Worm (Caenorhabditis elegans) whole organism, L1 larva: ENCODE data around the gene T26A5.2.

Experiments used
- C34B4.2 ChIP-seq: sonication (generic microtip); optimal IDR thresholded peaks from 2 replicates; lab custom pipeline; 2017; ENCODE audit warnings: mild to moderate bottlenecking, missing genetic modification characterization, missing compliant biosample characterization
- F16B12.6 ChIP-seq: fragments of 150-350 bp; optimal IDR thresholded peaks from 2 replicates; lab custom pipeline; 2014; ENCODE audit warnings: missing biosample characterization, missing genetic modification characterization
- alr-1 ChIP-seq: fragments of 200-800 bp; sonication (Bioruptor generic); optimal IDR thresholded peaks from 2 replicates; lab custom pipeline; 2018; ENCODE audit warnings: borderline replicate concordance, mild to moderate bottlenecking, missing genetic modification characterization, missing compliant biosample characterization
- aly-2 ChIP-seq: fragments of 150-350 bp; optimal IDR thresholded peaks from 2 replicates; lab custom pipeline; 2014; ENCODE audit warnings: missing biosample characterization, missing genetic modification characterization
- ama-1 ChIP-seq: fragments of 150-350 bp; optimal IDR thresholded peaks from 2 replicates; lab custom pipeline; 2014
- blmp-1 ChIP-seq: fragments of 150-350 bp; optimal IDR thresholded peaks from 2 replicates; lab custom pipeline; 2014; ENCODE audit warnings: missing biosample characterization, missing genetic modification characterization
- dpl-1 ChIP-seq, 3 experiments: fragments of 150-350 bp in 2 of 3; sonication (generic microtip) in 1 of 3; optimal IDR thresholded peaks; 2 replicates each; lab custom pipeline; 2014 to 2017; ENCODE audit warnings: missing biosample characterization in 3 of 3, missing genetic modification characterization in 3 of 3, missing genetic modification reagents in 3 of 3
- dsc-1 ChIP-seq: sonication (generic microtip); optimal IDR thresholded peaks from 2 replicates; lab custom pipeline; 2016; ENCODE audit warnings: mild to moderate bottlenecking, missing genetic modification characterization, missing compliant biosample characterization
- egl-27 ChIP-seq, 2 experiments: fragments of 150-350 bp in 1 of 2; sonication (generic microtip); optimal IDR thresholded peaks; 3 replicates each; lab custom pipeline; 2017 to 2018; ENCODE audit warnings: missing biosample characterization in 2 of 2, missing genetic modification characterization in 2 of 2, missing genetic modification reagents in 2 of 2
- elt-2 ChIP-seq: sonication (generic microtip); optimal IDR thresholded peaks from 2 replicates; lab custom pipeline; 2016; ENCODE audit warnings: missing genetic modification characterization, mild to moderate bottlenecking, inconsistent platforms, missing compliant biosample characterization, missing genetic modification reagents
- ets-5 ChIP-seq: fragments of 200-800 bp; sonication (Bioruptor generic); IDR thresholded peaks from 2 replicates; pipeline ENCODE4 v1.3.6; 2022; ENCODE audit warnings: missing genetic modification characterization, missing compliant biosample characterization
- fkh-10 ChIP-seq: sonication (generic microtip); optimal IDR thresholded peaks from 2 replicates; lab custom pipeline; 2017; ENCODE audit warnings: missing biosample characterization, missing genetic modification reagents, missing genetic modification characterization
- fkh-4 ChIP-seq: sonication (generic microtip); optimal IDR thresholded peaks from 2 replicates; lab custom pipeline; 2016; ENCODE audit warnings: missing compliant biosample characterization, missing genetic modification characterization, borderline replicate concordance
- fkh-8 ChIP-seq: sonication (generic microtip); optimal IDR thresholded peaks from 2 replicates; lab custom pipeline; 2016; ENCODE audit warnings: mild to moderate bottlenecking, missing genetic modification characterization, missing compliant biosample characterization
- hlh-4 ChIP-seq: sonication (generic microtip); optimal IDR thresholded peaks from 2 replicates; lab custom pipeline; 2016; ENCODE audit warnings: mild to moderate bottlenecking, missing genetic modification characterization, missing compliant biosample characterization
- hpl-2 ChIP-seq: fragments of 150-350 bp; optimal IDR thresholded peaks from 2 replicates; lab custom pipeline; 2014; ENCODE audit warnings: missing biosample characterization, missing genetic modification reagents, missing genetic modification characterization
- irx-1 ChIP-seq: sonication (generic microtip); optimal IDR thresholded peaks from 2 replicates; lab custom pipeline; 2016; ENCODE audit warnings: missing genetic modification characterization, missing compliant biosample characterization
- jun-1 ChIP-seq: fragments of 150-350 bp; optimal IDR thresholded peaks from 2 replicates; lab custom pipeline; 2014; ENCODE audit warnings: missing biosample characterization, missing genetic modification reagents, missing genetic modification characterization
- lin-35 ChIP-seq, 2 experiments: fragments of 150-350 bp; optimal IDR thresholded peaks; 2 replicates each; lab custom pipeline; 2014; ENCODE audit warnings: missing biosample characterization in 2 of 2, missing genetic modification characterization in 2 of 2, missing genetic modification reagents in 2 of 2
- lin-39 ChIP-seq: fragments of 150-350 bp; optimal IDR thresholded peaks from 2 replicates; lab custom pipeline; 2014; ENCODE audit warnings: missing biosample characterization, missing genetic modification reagents, missing genetic modification characterization
- lir-3 ChIP-seq: sonication (generic microtip); optimal IDR thresholded peaks from 2 replicates; lab custom pipeline; 2016; ENCODE audit warnings: mild to moderate bottlenecking, missing genetic modification characterization, moderate library complexity, missing compliant biosample characterization; ENCODE audit not compliant: poor library complexity
- mab-9 ChIP-seq: fragments of 200-800 bp; sonication (Bioruptor generic); IDR thresholded peaks from 2 replicates; pipeline ENCODE4 v1.3.6; 2022; ENCODE audit warnings: missing genetic modification reagents, missing genetic modification characterization, missing compliant biosample characterization
- mdl-1 ChIP-seq, 2 experiments: fragments of 150-350 bp; optimal IDR thresholded peaks; 2 replicates each; lab custom pipeline; 2014 to 2017; ENCODE audit warnings: missing biosample characterization in 2 of 2, missing genetic modification characterization in 2 of 2, inconsistent platforms in 1 of 2
- nhr-12 ChIP-seq: sonication (generic microtip); optimal IDR thresholded peaks from 2 replicates; lab custom pipeline; 2017; ENCODE audit warnings: missing biosample characterization, missing genetic modification characterization
- nhr-28 ChIP-seq: fragments of 150-350 bp; optimal IDR thresholded peaks from 2 replicates; lab custom pipeline; 2014; ENCODE audit warnings: missing biosample characterization, missing genetic modification characterization
- nhr-47 ChIP-seq: sonication (generic microtip); optimal IDR thresholded peaks from 2 replicates; lab custom pipeline; 2016; ENCODE audit warnings: mild to moderate bottlenecking, missing genetic modification characterization, moderate library complexity, missing compliant biosample characterization
- nhr-76 ChIP-seq: sonication (generic microtip); optimal IDR thresholded peaks from 2 replicates; lab custom pipeline; 2017; ENCODE audit warnings: missing biosample characterization, missing genetic modification characterization
- nhr-77 ChIP-seq: fragments of 150-350 bp; optimal IDR thresholded peaks from 2 replicates; lab custom pipeline; 2014; ENCODE audit warnings: missing biosample characterization, missing genetic modification characterization
- nhr-84 ChIP-seq: sonication (generic microtip); optimal IDR thresholded peaks from 2 replicates; lab custom pipeline; 2017; ENCODE audit warnings: missing biosample characterization, missing genetic modification characterization
- nhr-85 ChIP-seq: sonication (generic microtip); peaks from one replicate; lab custom pipeline; 2016; ENCODE audit warnings: missing genetic modification characterization, inconsistent platforms, missing compliant biosample characterization
- pqm-1 ChIP-seq: sonication (generic microtip); optimal IDR thresholded peaks from 3 replicates; lab custom pipeline; 2017; ENCODE audit warnings: missing biosample characterization, missing genetic modification characterization
- sptf-1 ChIP-seq: fragments of 150-350 bp; optimal IDR thresholded peaks from 2 replicates; lab custom pipeline; 2014; ENCODE audit warnings: missing biosample characterization, missing genetic modification characterization
- sup-37 ChIP-seq: fragments of 200-800 bp; sonication (Bioruptor generic); optimal IDR thresholded peaks from 2 replicates; lab custom pipeline; 2018; ENCODE audit warnings: mild to moderate bottlenecking, missing genetic modification characterization, missing compliant biosample characterization
- unc-130 ChIP-seq: fragments of 150-350 bp; optimal IDR thresholded peaks from 2 replicates; lab custom pipeline; 2017; ENCODE audit warnings: missing biosample characterization, missing genetic modification characterization, inconsistent platforms
- unc-30 ChIP-seq: sonication (generic microtip); optimal IDR thresholded peaks from 2 replicates; lab custom pipeline; 2017; ENCODE audit warnings: missing biosample characterization, missing genetic modification characterization
- unc-62 ChIP-seq: fragments of 150-350 bp; optimal IDR thresholded peaks from 2 replicates; lab custom pipeline; 2014; ENCODE audit warnings: missing biosample characterization, missing genetic modification reagents, missing genetic modification characterization
- vab-15 ChIP-seq: sonication (generic microtip); optimal IDR thresholded peaks from 2 replicates; lab custom pipeline; 2017; ENCODE audit warnings: missing genotype, mild to moderate bottlenecking, missing genetic modification characterization, missing compliant biosample characterization
- zag-1 ChIP-seq: fragments of 150-350 bp; optimal IDR thresholded peaks from 2 replicates; lab custom pipeline; 2014; ENCODE audit warnings: missing biosample characterization, missing genetic modification characterization
- zip-4 ChIP-seq: fragments of 200-800 bp; sonication (Bioruptor generic); optimal IDR thresholded peaks from 2 replicates; lab custom pipeline; 2018; ENCODE audit warnings: mild to moderate bottlenecking, missing genetic modification characterization, moderate library complexity, missing compliant biosample characterization
- ztf-11 ChIP-seq, 2 experiments: sonication (generic microtip); optimal IDR thresholded peaks; 2 replicates each; lab custom pipeline; 2016 to 2017; ENCODE audit warnings: missing genetic modification characterization in 2 of 2, missing biosample characterization in 1 of 2, missing compliant biosample characterization in 1 of 2

The T26A5.2 gene

ce11 chrIII:6422721-6423120 lies 44.4 kb upstream of the T26A5.2 start (continued):
- no peak for TF ChIP-seq C34B4.2 (tag; lab: Kevin White, UChicago)
- TF ChIP-seq sptf-1 (tag; lab: Kevin White, UChicago): no peak
- no peak for TF ChIP-seq egl-27 (tag; optimal IDR thresholded peaks at IDR 0.05; lab: Kevin White, UChicago)
- no peak for TF ChIP-seq ama-1 (lab: Kevin White, UChicago)
- TF ChIP-seq aly-2 (tag; lab: Kevin White, UChicago): no peak
- TF ChIP-seq unc-130 (tag; lab: Kevin White, UChicago): no peak
- no peak for TF ChIP-seq nhr-76 (tag; lab: Kevin White, UChicago)
- TF ChIP-seq ztf-11 (tag; optimal IDR thresholded peaks at IDR 0.05; lab: Kevin White, UChicago): no peak
- TF ChIP-seq alr-1: no peak
- TF ChIP-seq sup-37 (GFP tag; lab: Kevin White, UChicago): no peak
- no peak for TF ChIP-seq nhr-47 (tag; lab: Kevin White, UChicago)
- no peak for TF ChIP-seq nhr-12 (tag; lab: Kevin White, UChicago)
- no peak for TF ChIP-seq fkh-10
- no peak for TF ChIP-seq lin-39 (tag; lab: Kevin White, UChicago)
- no peak for TF ChIP-seq pqm-1 (tag; lab: Kevin White, UChicago)
- TF ChIP-seq lir-3: no peak

ce11 chrIII:6427205-6427604 lies 39.9 kb upstream of the T26A5.2 start, which contains the start of gene C05D11.8:
TSS of gene C05D11.8 (minus strand) at chrIII:6427305.
- TF ChIP-seq sup-37 (GFP tag; lab: Kevin White, UChicago) (no peak), mab-9 (no peak), mdl-1 (tag; optimal IDR thresholded peaks at IDR 0.05; lab: Kevin White, UChicago) (no peak), F16B12.6 (tag; lab: Kevin White, UChicago) (no peak), dpl-1 (GFP tag; optimal IDR thresholded peaks at IDR 0.05; lab: Kevin White, UChicago) (no peak), dsc-1 (no peak), jun-1 (tag; lab: Kevin White, UChicago) (no peak), elt-2 (tag; lab: Kevin White, UChicago) (no peak), nhr-84 (tag; lab: Kevin White, UChicago) (no peak), fkh-8 (tag; lab: Kevin White, UChicago) (no peak), lin-35 (GFP tag; optimal IDR thresholded peaks at IDR 0.05; lab: Kevin White, UChicago) (no peak), pqm-1 (tag; lab: Kevin White, UChicago) (no peak), irx-1 (no peak), zip-4 (GFP tag; lab: Kevin White, UChicago) (no peak), ets-5 (GFP tag; lab: Robert Waterston, UW) (no peak), nhr-77 (tag; lab: Kevin White, UChicago) (no peak), blmp-1 (no peak)

ce11 chrIII:6430834-6431233 lies 36.3 kb upstream of the T26A5.2 start, which contains the start of gene popl-1:
TSS of gene popl-1 (minus strand) at chrIII:6430934.
- TF ChIP-seq unc-62 (GFP tag; lab: Kevin White, UChicago) (no peak), blmp-1 (no peak), mdl-1 (tag; optimal IDR thresholded peaks at IDR 0.05; lab: Kevin White, UChicago) (no peak), nhr-28 (no peak), vab-15 (tag; lab: Kevin White, UChicago) (no peak), hpl-2 (GFP tag; lab: Kevin White, UChicago) (no peak), C34B4.2 (tag; lab: Kevin White, UChicago) (no peak), zag-1 (tag; lab: Kevin White, UChicago) (no peak), unc-30 (tag; lab: Kevin White, UChicago) (no peak), nhr-85 (tag; lab: Kevin White, UChicago) (no peak), fkh-4 (tag; lab: Kevin White, UChicago) (no peak), nhr-76 (tag; lab: Kevin White, UChicago) (no peak), hlh-4 (no peak)
